Worm (Caenorhabditis elegans): ENCODE results near the gene bcmo-2.
A peak's percentile ranks its signal among the peaks of the same experiment; 100 is the strongest.

bcmo-2 gene

DNA sequence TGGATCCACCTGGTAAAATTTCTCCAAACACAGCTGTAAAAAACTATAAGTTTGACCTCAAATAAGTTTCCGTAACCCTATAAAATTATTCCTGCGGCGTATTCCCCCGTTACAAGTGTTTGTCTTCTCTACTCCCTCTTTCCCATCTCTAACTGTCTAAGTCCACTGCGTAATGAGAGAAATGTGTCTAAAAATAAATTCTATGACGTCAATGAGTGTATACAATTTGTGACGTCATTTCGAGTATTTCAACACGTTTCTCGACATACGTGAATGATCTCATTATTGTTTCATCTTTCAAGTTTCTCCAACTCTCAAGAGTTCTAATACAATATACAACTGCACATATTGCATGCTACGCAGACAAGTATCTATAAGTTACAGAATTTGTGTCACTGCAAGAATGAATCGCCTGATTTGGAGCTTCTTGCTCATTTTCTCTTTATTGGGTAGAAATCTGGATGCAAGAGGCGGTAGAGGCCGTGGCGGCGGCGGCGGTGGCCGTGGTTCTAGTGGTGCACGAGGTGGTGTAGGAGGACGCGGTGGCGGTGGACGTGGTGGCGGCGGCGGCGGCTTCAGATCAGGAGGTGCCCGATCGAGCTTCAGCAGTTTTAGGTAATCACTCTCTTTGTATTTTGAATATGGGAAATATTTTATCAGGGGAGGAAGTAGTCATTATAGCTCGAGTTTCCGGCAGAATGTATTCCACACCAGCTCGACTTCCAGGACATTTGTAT, 12.7 kb downstream of the bcmo-2 start, which contains the start of gene F53C3.6 (continued):
- peak; percentile 51 for TF ChIP-seq nhr-77 (tag; optimal IDR thresholded peaks at IDR 0.05)
- TF ChIP-seq fkh-8 (tag; optimal IDR thresholded peaks at IDR 0.05), result peak; percentile 61
- TF ChIP-seq unc-30 (tag; optimal IDR thresholded peaks at IDR 0.05), result no peak
- no peak for TF ChIP-seq pag-3 (tag; optimal IDR thresholded peaks at IDR 0.05; ENCODE audit: borderline replicate concordance, insufficient read depth)
- no peak for TF ChIP-seq ama-1 (optimal IDR thresholded peaks at IDR 0.05)
- peak; percentile 70 for TF ChIP-seq skn-1 (tag; optimal IDR thresholded peaks at IDR 0.05)

ce11 chrII:3896920-3897319, 13.7 kb downstream of the bcmo-2 start:
- TF ChIP-seq rnt-1 (tag; optimal IDR thresholded peaks at IDR 0.05) (peak; percentile 54), nhr-77 (tag; optimal IDR thresholded peaks at IDR 0.05) (no peak), sox-4 (tag; optimal IDR thresholded peaks at IDR 0.05) (no peak), ets-5 (GFP tag; IDR thresholded peaks at IDR 0.05) (no peak), mef-2 (tag; optimal IDR thresholded peaks at IDR 0.05) (peak; percentile 92), ceh-88 (GFP tag; IDR thresholded peaks at IDR 0.05) (no peak), ces-1 (GFP tag; optimal IDR thresholded peaks at IDR 0.05) (no peak), efl-1 (optimal IDR thresholded peaks at IDR 0.05) (peak; percentile 56 to 62), efl-1 (GFP tag; optimal IDR thresholded peaks at IDR 0.05 in 1 of 2) (peak; percentile 32 to 49), tbx-2 (tag; optimal IDR thresholded peaks at IDR 0.05) (peak; percentile 55), lin-39 (tag; optimal IDR thresholded peaks at IDR 0.05) (no peak), fos-1 (tag; optimal IDR thresholded peaks at IDR 0.05) (peak; percentile 17), C16A3.4 (tag; optimal IDR thresholded peaks at IDR 0.05) (no peak), lin-13 (GFP tag; optimal IDR thresholded peaks at IDR 0.05) (no peak), hlh-4 (tag; optimal IDR thresholded peaks at IDR 0.05) (no peak), ama-1 (optimal IDR thresholded peaks at IDR 0.05) (no peak), unc-130 (tag; optimal IDR thresholded peaks at IDR 0.05) (peak; percentile 13), fkh-4 (tag; optimal IDR thresholded peaks at IDR 0.05; ENCODE audit: borderline replicate concordance) (no peak), alr-1 (tag; optimal IDR thresholded peaks at IDR 0.05; ENCODE audit: borderline replicate concordance) (no peak), xbp-1 (tag; optimal IDR thresholded peaks at IDR 0.05) (peak; percentile 47), fkh-8 (tag; optimal IDR thresholded peaks at IDR 0.05) (peak; percentile 35), skn-1 (tag; optimal IDR thresholded peaks at IDR 0.05) (peak; percentile 59), aha-1 (tag; optimal IDR thresholded peaks at IDR 0.05) (no peak), fkh-10 (GFP tag; optimal IDR thresholded peaks at IDR 0.05) (no peak), nhr-76 (tag; optimal IDR thresholded peaks at IDR 0.05) (no peak), lir-3 (tag; optimal IDR thresholded peaks at IDR 0.05; ENCODE audit: poor library complexity) (peak; percentile 58), ceh-63 (GFP tag; optimal IDR thresholded peaks at IDR 0.05) (no peak), nhr-47 (tag; optimal IDR thresholded peaks at IDR 0.05) (peak; percentile 52), egl-27 (tag; optimal IDR thresholded peaks at IDR 0.05) (no peak), C34B4.2 (tag; optimal IDR thresholded peaks at IDR 0.05) (no peak), snpc-4 (tag; optimal IDR thresholded peaks at IDR 0.05) (peak; percentile 33), tlp-1 (tag; optimal IDR thresholded peaks at IDR 0.05) (no peak), ztf-11 (tag; optimal IDR thresholded peaks at IDR 0.05) (no peak), nhr-28 (tag; optimal IDR thresholded peaks at IDR 0.05) (no peak), pqm-1 (tag; optimal IDR thresholded peaks at IDR 0.05) (no peak), swsn-7 (tag; optimal IDR thresholded peaks at IDR 0.05) (peak; percentile 41), sup-37 (GFP tag; optimal IDR thresholded peaks at IDR 0.05) (no peak), unc-86 (tag; optimal IDR thresholded peaks at IDR 0.05) (peak; percentile 23), ceh-8 (GFP tag; optimal IDR thresholded peaks at IDR 0.05) (no peak), nhr-20 (tag; optimal IDR thresholded peaks at IDR 0.05) (peak; percentile 66), blmp-1 (tag; optimal IDR thresholded peaks at IDR 0.05) (peak; percentile 45), grh-1 (GFP tag; IDR thresholded peaks at IDR 0.05) (0 out of 2 replicates have a peak, but pooled peaks have one; percentile 26), Y116A8C.19 (tag; optimal IDR thresholded peaks at IDR 0.05; ENCODE audit: borderline replicate concordance) (no peak), ceh-90 (tag; optimal IDR thresholded peaks at IDR 0.05) (no peak), unc-98 (GFP tag; IDR thresholded peaks at IDR 0.05) (no peak), zip-4 (GFP tag; optimal IDR thresholded peaks at IDR 0.05) (no peak), ceh-82 (tag; optimal IDR thresholded peaks at IDR 0.05) (peak in 1 of 3 experiments; percentile 15), dpl-1 (GFP tag; optimal IDR thresholded peaks at IDR 0.05) (peak; percentile 24 to 43 (median 31))
